Fruit fly (Drosophila melanogaster): ENCODE data around the gene Cyp12e1.
A peak's percentile ranks its signal among the peaks of the same experiment; 100 is the strongest.

Gene Cyp12e1

dm6 chr3R:10389877-10390468 is 44.6 kb upstream of the Cyp12e1 start (continued):
- TF ChIP-seq inv (GFP tag; IDR thresholded peaks at IDR 0.05; ENCODE audit: partially characterized antibody) = 0 out of 2 replicates have a peak, but pooled peaks have one; percentile 9
- no peak for TF ChIP-seq NFAT (GFP tag; IDR thresholded peaks at IDR 0.05)

DNA sequence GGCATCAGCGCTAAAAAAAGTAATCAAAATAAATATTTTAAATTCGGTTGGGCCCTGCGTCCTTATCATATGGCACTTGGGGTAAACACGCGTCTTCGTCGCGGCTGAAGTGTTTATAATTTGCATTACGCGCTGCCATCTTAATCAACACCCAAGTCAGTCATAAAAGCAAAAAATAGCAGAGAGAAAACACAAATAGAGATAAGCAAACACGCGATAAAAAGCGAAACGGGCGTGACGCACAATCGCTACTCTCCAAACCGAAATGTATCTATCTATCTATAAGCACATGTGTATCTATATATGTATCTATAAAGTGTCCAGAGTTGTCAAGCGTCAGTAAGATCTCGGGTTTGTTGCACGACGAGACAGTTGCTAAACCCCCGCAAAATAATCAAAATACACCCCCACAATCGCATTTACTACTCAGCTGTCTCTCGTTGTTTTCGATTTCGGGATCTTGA is 43.6 kb upstream of the Cyp12e1 start:
- TF ChIP-seq Nf-YC (tag; optimal IDR thresholded peaks at IDR 0.05) (no peak), croc (GFP tag; conservative IDR thresholded peaks at IDR 0.05) (no peak), CG7745 (tag; optimal IDR thresholded peaks at IDR 0.05) (no peak), CG4820 (GFP tag; optimal IDR thresholded peaks at IDR 0.05) (no peak), mirr (GFP tag; optimal IDR thresholded peaks at IDR 0.05) (peak; percentile 94), ewg (GFP tag; optimal IDR thresholded peaks at IDR 0.05) (no peak), tap (tag; optimal IDR thresholded peaks at IDR 0.05) (no peak), CG12659 (GFP tag; optimal IDR thresholded peaks at IDR 0.05) (no peak), CG7928 (GFP tag; optimal IDR thresholded peaks at IDR 0.05) (no peak), CG1832 (GFP tag; optimal IDR thresholded peaks at IDR 0.05) (no peak), nerfin-1 (tag; optimal IDR thresholded peaks at IDR 0.05) (no peak), dysf (GFP tag; IDR thresholded peaks at IDR 0.05) (no peak), gt (GFP tag; IDR thresholded peaks at IDR 0.05) (no peak), Elba2 (GFP tag; optimal IDR thresholded peaks at IDR 0.05) (no peak), vvl (GFP tag; IDR thresholded peaks at IDR 0.05) (no peak), CG31388 (GFP tag; optimal IDR thresholded peaks at IDR 0.05) (no peak), bowl (GFP tag; IDR thresholded peaks at IDR 0.05) (no peak), ttk (GFP tag; IDR thresholded peaks at IDR 0.05) (no peak), aop (GFP tag; IDR thresholded peaks at IDR 0.05) (no peak), oc (tag; optimal IDR thresholded peaks at IDR 0.05) (no peak), dm (GFP tag; optimal IDR thresholded peaks at IDR 0.05) (no peak), nerfin-2 (GFP tag; IDR thresholded peaks at IDR 0.05; ENCODE audit: partially characterized antibody) (no peak), crc (GFP tag; optimal IDR thresholded peaks at IDR 0.05) (no peak), CG15696 (tag; optimal IDR thresholded peaks at IDR 0.05) (no peak), grau (tag; optimal IDR thresholded peaks at IDR 0.05) (no peak), en (GFP tag; optimal IDR thresholded peaks at IDR 0.05) (no peak), mld (GFP tag; IDR thresholded peaks at IDR 0.05; ENCODE audit: partially characterized antibody) (no peak), zf30C (GFP tag; optimal IDR thresholded peaks at IDR 0.05) (no peak), al (GFP tag; IDR thresholded peaks at IDR 0.05) (no peak), NFAT (GFP tag; IDR thresholded peaks at IDR 0.05) (no peak), luna (GFP tag; optimal IDR thresholded peaks at IDR 0.05) (no peak), YL-1 (GFP tag; optimal IDR thresholded peaks at IDR 0.05) (no peak), CG31441 (GFP tag; IDR thresholded peaks at IDR 0.05) (no peak), unpg (GFP tag; optimal IDR thresholded peaks at IDR 0.05) (no peak), gro (GFP tag; optimal IDR thresholded peaks at IDR 0.05) (peak; percentile 62), CG13894 (tag; optimal IDR thresholded peaks at IDR 0.05) (peak; percentile 20), CG12236 (GFP tag; optimal IDR thresholded peaks at IDR 0.05) (no peak), emc (GFP tag; optimal IDR thresholded peaks at IDR 0.05) (no peak), Ssrp (tag; optimal IDR thresholded peaks at IDR 0.05) (no peak), CG10565 (GFP tag; optimal IDR thresholded peaks at IDR 0.05) (no peak), CG11093 (GFP tag; IDR thresholded peaks at IDR 0.05) (no peak), CG1529 (GFP tag; optimal IDR thresholded peaks at IDR 0.05) (no peak), CG6683 (GFP tag; optimal IDR thresholded peaks at IDR 0.05) (no peak), Chrac-16 (GFP tag; optimal IDR thresholded peaks at IDR 0.05) (no peak), Trl (optimal IDR thresholded peaks at IDR 0.05) (no peak), Trl (GFP tag; optimal IDR thresholded peaks at IDR 0.05) (no peak), slp2 (GFP tag; optimal IDR thresholded peaks at IDR 0.05) (no peak), kah (GFP tag; optimal IDR thresholded peaks at IDR 0.05) (no peak)

Measured in whole organism, embryonic.